Fruit fly (Drosophila melanogaster) whole organism, embryonic: ENCODE results near the gene CG7945.
A peak's percentile ranks its signal among the peaks of the same experiment; 100 is the strongest.

ENCODE experiments used
- Abd-B ChIP-seq: fragments of 200-800 bp; sonication (Bioruptor generic); optimal IDR thresholded peaks from 2 replicates; lab custom pipeline; 2018; ENCODE audit warnings: missing biosample characterization, mild to moderate bottlenecking, missing genetic modification characterization, moderate library complexity
- Adf1 ChIP-seq: fragments of 200-800 bp; sonication (Bioruptor generic); IDR thresholded peaks from 2 replicates; pipeline ENCODE4 v1.3.6; 2022; ENCODE audit warnings: missing biosample characterization, missing genetic modification characterization
- CG10274 ChIP-seq: fragments of 200-800 bp; sonication (Bioruptor generic); optimal IDR thresholded peaks from 3 replicates; lab custom pipeline; 2017; ENCODE audit warnings: missing biosample characterization, mild to moderate bottlenecking, missing genetic modification characterization
- CG10431 ChIP-seq: fragments of 200-800 bp; sonication (Bioruptor generic); optimal IDR thresholded peaks from 3 replicates; lab custom pipeline; 2018; ENCODE audit warnings: missing biosample characterization, mild to moderate bottlenecking, missing genetic modification characterization
- CG10979 ChIP-seq: fragments of 200-800 bp; sonication (Bioruptor generic); optimal IDR thresholded peaks from 2 replicates; lab custom pipeline; 2018; ENCODE audit warnings: missing biosample characterization, mild to moderate bottlenecking, missing genetic modification characterization, moderate library complexity
- CG11456 ChIP-seq: fragments of 200-800 bp; sonication (Bioruptor generic); IDR thresholded peaks from 3 replicates; pipeline ENCODE4 v1.3.6; 2022; ENCODE audit warnings: missing biosample characterization, missing genetic modification characterization
- CG14710 ChIP-seq: fragments of 200-800 bp; sonication (Bioruptor generic); optimal IDR thresholded peaks from 3 replicates; lab custom pipeline; 2019; ENCODE audit warnings: missing biosample characterization, mild to moderate bottlenecking, missing genetic modification characterization, moderate library complexity
- CG14860 ChIP-seq: fragments of 200-800 bp; sonication (Bioruptor generic); IDR thresholded peaks from 3 replicates; pipeline ENCODE4 v1.3.6; 2022; ENCODE audit warnings: missing biosample characterization, missing genetic modification characterization; ENCODE audit not compliant: partially characterized antibody
- CG14965 ChIP-seq: fragments of 200-800 bp; sonication (Bioruptor generic); optimal IDR thresholded peaks from 2 replicates; lab custom pipeline; 2016; ENCODE audit warnings: missing biosample characterization, missing genetic modification characterization, borderline replicate concordance
- CG1602 ChIP-seq: fragments of 200-800 bp; sonication (Bioruptor generic); optimal IDR thresholded peaks from 3 replicates; lab custom pipeline; 2016; ENCODE audit warnings: missing biosample characterization, missing genetic modification characterization
- CG17612 ChIP-seq: fragments of 200-800 bp; sonication (Bioruptor generic); IDR thresholded peaks from 2 replicates; pipeline ENCODE4 v1.3.6; 2022; ENCODE audit warnings: missing biosample characterization, missing genetic modification characterization
- CG1792 ChIP-seq: fragments of 200-800 bp; sonication (Bioruptor generic); optimal IDR thresholded peaks from 2 replicates; lab custom pipeline; 2016; ENCODE audit warnings: missing biosample characterization, missing genetic modification characterization
- CG30403 ChIP-seq: fragments of 200-800 bp; sonication (Bioruptor generic); optimal IDR thresholded peaks from 3 replicates; lab custom pipeline; 2016; ENCODE audit warnings: missing biosample characterization, missing genetic modification characterization
- CG30431 ChIP-seq: fragments of 200-800 bp; sonication (Bioruptor generic); optimal IDR thresholded peaks from 2 replicates; lab custom pipeline; 2017; ENCODE audit warnings: missing biosample characterization, missing genetic modification characterization
- CG3847 ChIP-seq: fragments of 200-800 bp; sonication (Bioruptor generic); IDR thresholded peaks from 2 replicates; pipeline ENCODE4 v1.3.6; 2022; ENCODE audit warnings: missing biosample characterization, missing genetic modification characterization
- CG5180 ChIP-seq: fragments of 200-800 bp; sonication (Bioruptor generic); optimal IDR thresholded peaks from 3 replicates; lab custom pipeline; 2017; ENCODE audit warnings: missing biosample characterization, missing genetic modification characterization, mild to moderate bottlenecking, moderate library complexity, missing genetic modification reagents
- CG5953 ChIP-seq: fragments of 200-800 bp; sonication (Bioruptor generic); IDR thresholded peaks from 2 replicates; pipeline ENCODE4 v1.3.6; 2022; ENCODE audit warnings: missing biosample characterization, missing genetic modification characterization
- CG7963 ChIP-seq: fragments of 200-800 bp; sonication (Bioruptor generic); IDR thresholded peaks from 3 replicates; pipeline ENCODE4 v1.3.6; 2022; ENCODE audit warnings: missing biosample characterization, missing genetic modification characterization; ENCODE audit not compliant: partially characterized antibody
- CG8089 ChIP-seq: fragments of 200-800 bp; sonication (Bioruptor generic); optimal IDR thresholded peaks from 3 replicates; lab custom pipeline; 2016; ENCODE audit warnings: missing biosample characterization, missing genetic modification characterization
- CrebB ChIP-seq: fragments of 200-800 bp; sonication (Bioruptor generic); optimal IDR thresholded peaks from 3 replicates; lab custom pipeline; 2018; ENCODE audit warnings: missing biosample characterization, mild to moderate bottlenecking, missing genetic modification characterization
- Dfd ChIP-seq, 2 experiments: fragments of >200 bp; optimal IDR thresholded peaks; 2 replicates each; lab custom pipeline; 2017; ENCODE audit warnings: missing biosample characterization in 2 of 2, missing genetic modification characterization in 2 of 2
- Fer3 ChIP-seq: fragments of 200-800 bp; sonication (Bioruptor generic); optimal IDR thresholded peaks from 2 replicates; lab custom pipeline; 2018; ENCODE audit warnings: missing biosample characterization, mild to moderate bottlenecking, missing genetic modification characterization, moderate library complexity
- HLH4C ChIP-seq: fragments of 200-800 bp; sonication (Bioruptor generic); IDR thresholded peaks from 3 replicates; pipeline ENCODE4 v1.3.6; 2022; ENCODE audit warnings: missing biosample characterization, missing genetic modification characterization; ENCODE audit not compliant: partially characterized antibody
- Hsf ChIP-seq: fragments of 200-800 bp; sonication (Bioruptor generic); optimal IDR thresholded peaks from 3 replicates; lab custom pipeline; 2016; ENCODE audit warnings: missing biosample characterization, missing genetic modification characterization
- Med ChIP-seq: fragments of 200-800 bp; sonication (Bioruptor generic); peaks from one replicate; lab custom pipeline; 2016; ENCODE audit warnings: missing biosample characterization, missing genetic modification characterization, mild to moderate bottlenecking, inconsistent platforms, moderate library complexity
- Oaz ChIP-seq: fragments of 200-800 bp; sonication (Bioruptor generic); IDR thresholded peaks from 2 replicates; pipeline ENCODE4 v1.3.6; 2022; ENCODE audit warnings: missing biosample characterization, missing genetic modification characterization
- Opbp ChIP-seq: fragments of 200-800 bp; sonication (Bioruptor generic); IDR thresholded peaks from 3 replicates; pipeline ENCODE4 v1.3.6; 2022; ENCODE audit warnings: missing biosample characterization, missing genetic modification characterization; ENCODE audit not compliant: partially characterized antibody
- Poxn ChIP-seq: fragments of 200-800 bp; sonication (Bioruptor generic); IDR thresholded peaks from 2 replicates; pipeline ENCODE4 v1.3.6; 2022; ENCODE audit warnings: missing biosample characterization, missing genetic modification characterization
- Usf ChIP-seq: fragments of 200-800 bp; sonication (Bioruptor generic); optimal IDR thresholded peaks from 2 replicates; lab custom pipeline; 2017; ENCODE audit warnings: missing genotype, missing biosample characterization, missing genetic modification characterization
- Xbp1 ChIP-seq: fragments of 200-800 bp; sonication (Bioruptor generic); optimal IDR thresholded peaks from 3 replicates; lab custom pipeline; 2016; ENCODE audit warnings: missing biosample characterization, mild to moderate bottlenecking, missing genetic modification characterization
- az2 ChIP-seq: fragments of 200-800 bp; sonication (Bioruptor generic); optimal IDR thresholded peaks from 3 replicates; lab custom pipeline; 2016; ENCODE audit warnings: missing biosample characterization, missing genetic modification characterization
- chif ChIP-seq, 2 experiments: fragments of 200-800 bp; sonication (Bioruptor generic); optimal IDR thresholded peaks; 3 replicates each; lab custom pipeline; 2016; ENCODE audit warnings: missing biosample characterization in 2 of 2, missing genetic modification characterization in 2 of 2
- ci ChIP-seq: fragments of 200-800 bp; sonication (Bioruptor generic); IDR thresholded peaks from 3 replicates; pipeline ENCODE4 v1.3.6; 2022; ENCODE audit warnings: missing biosample characterization, missing genetic modification characterization
- corto ChIP-seq: fragments of 200-800 bp; sonication (Bioruptor generic); optimal IDR thresholded peaks from 2 replicates; lab custom pipeline; 2016; ENCODE audit warnings: missing biosample characterization, mild to moderate bottlenecking, missing genetic modification characterization, moderate library complexity
- croc ChIP-seq: fragments of 200-800 bp; sonication (Bioruptor generic); conservative IDR thresholded peaks from 3 replicates; pipeline ENCODE4 v1.3.6; 2022; ENCODE audit warnings: missing biosample characterization, missing genetic modification characterization
- danr ChIP-seq: fragments of 200-800 bp; sonication (Bioruptor generic); IDR thresholded peaks from 2 replicates; pipeline ENCODE4 v1.3.6; 2022; ENCODE audit warnings: missing biosample characterization, missing genetic modification characterization
- gem ChIP-seq: fragments of 200-800 bp; sonication (Bioruptor generic); optimal IDR thresholded peaks from 2 replicates; lab custom pipeline; 2019; ENCODE audit warnings: missing biosample characterization, mild to moderate bottlenecking, missing genetic modification characterization, moderate library complexity
- gt ChIP-seq: fragments of 200-800 bp; sonication (Bioruptor generic); IDR thresholded peaks from 2 replicates; pipeline ENCODE4 v1.3.6; 2022; ENCODE audit warnings: missing biosample characterization, missing genetic modification characterization
- jumu ChIP-seq: fragments of 200-800 bp; sonication (Bioruptor generic); optimal IDR thresholded peaks from 3 replicates; lab custom pipeline; 2016; ENCODE audit warnings: missing biosample characterization, missing genetic modification characterization
- lbe ChIP-seq: fragments of 200-800 bp; sonication (Bioruptor generic); optimal IDR thresholded peaks from 2 replicates; lab custom pipeline; 2016; ENCODE audit warnings: missing biosample characterization, mild to moderate bottlenecking, missing genetic modification characterization
- lilli ChIP-seq: fragments of 200-800 bp; sonication (Bioruptor generic); optimal IDR thresholded peaks from 3 replicates; lab custom pipeline; 2016; ENCODE audit warnings: missing biosample characterization, missing genetic modification characterization
- pho ChIP-seq: fragments of 200-800 bp; sonication (Bioruptor generic); optimal IDR thresholded peaks from 2 replicates; lab custom pipeline; 2016; ENCODE audit warnings: missing biosample characterization, missing genetic modification characterization
- pum ChIP-seq: fragments of 200-800 bp; sonication (Bioruptor generic); optimal IDR thresholded peaks from 2 replicates; lab custom pipeline; 2016; ENCODE audit warnings: missing biosample characterization, missing genetic modification characterization
- row ChIP-seq: fragments of 200-800 bp; sonication (Bioruptor generic); IDR thresholded peaks from 3 replicates; pipeline ENCODE4 v1.3.6; 2022; ENCODE audit warnings: missing biosample characterization, missing genetic modification characterization
- salm ChIP-seq: fragments of 200-800 bp; sonication (Bioruptor generic); optimal IDR thresholded peaks from 2 replicates; lab custom pipeline; 2018; ENCODE audit warnings: missing biosample characterization, mild to moderate bottlenecking, missing genetic modification characterization
- slp2 ChIP-seq: fragments of 200-800 bp; sonication (Bioruptor generic); optimal IDR thresholded peaks from 2 replicates; lab custom pipeline; 2016; ENCODE audit warnings: missing biosample characterization, missing genetic modification characterization
- ssp ChIP-seq: fragments of 200-800 bp; sonication (Bioruptor generic); IDR thresholded peaks from 2 replicates; pipeline ENCODE4 v1.3.6; 2022; ENCODE audit warnings: missing biosample characterization, missing genetic modification characterization
- tup ChIP-seq: fragments of 200-800 bp; sonication (Bioruptor generic); optimal IDR thresholded peaks from 2 replicates; lab custom pipeline; 2016; ENCODE audit warnings: missing biosample characterization, mild to moderate bottlenecking, missing genetic modification characterization, moderate library complexity
- tx ChIP-seq: fragments of 200-800 bp; sonication (Bioruptor generic); optimal IDR thresholded peaks from 2 replicates; lab custom pipeline; 2016; ENCODE audit warnings: missing biosample characterization, missing genetic modification characterization

Gene CG7945

dm6 chr3L:15563058-15563850 is 39.3 kb upstream of the CG7945 start, which contains the start of the genes CG7739 and SCCRO (continued):
- no peak for TF ChIP-seq Poxn (GFP tag; lab: Robert Waterston, UW)
- TF ChIP-seq gt (GFP tag; lab: Robert Waterston, UW) = no peak
- TF ChIP-seq CG5180 (GFP tag; lab: Kevin White, UChicago) = no peak
- peak; percentile 71 for TF ChIP-seq Xbp1 (GFP tag; lab: Kevin White, UChicago)
- no peak; the same call in 1 of the 3 replicates for TF ChIP-seq CG11456 (GFP tag; lab: Robert Waterston, UW)
- no peak for TF ChIP-seq slp2
- peak; percentile 83 for TF ChIP-seq gem (tag; lab: Kevin White, UChicago)
- 0 out of 2 replicates have a peak, but pooled peaks have one; percentile 27 for TF ChIP-seq CG17612 (GFP tag; lab: Robert Waterston, UW)
- TF ChIP-seq Oaz = 0 out of 2 replicates have a peak, but pooled peaks have one; percentile 45
- TF ChIP-seq croc (GFP tag; lab: Robert Waterston, UW) = no peak
- no peak for TF ChIP-seq CG5953 (GFP tag; lab: Robert Waterston, UW)
- peak; percentile 77 for TF ChIP-seq Fer3
- TF ChIP-seq Opbp = 0 out of 3 replicates have a peak, but pooled peaks have one; percentile 61
- TF ChIP-seq Usf (GFP tag; lab: Kevin White, UChicago) = no peak
- TF ChIP-seq lilli = peak; percentile 46
- TF ChIP-seq CG3847 (GFP tag; lab: Robert Waterston, UW) = peak; percentile 53
- TF ChIP-seq CG10274 (GFP tag; lab: Kevin White, UChicago) = no peak
- TF ChIP-seq CG1792 (GFP tag; lab: Kevin White, UChicago) = no peak
- peak; percentile 56 for TF ChIP-seq CG1602
- no peak for TF ChIP-seq pum
- peak; percentile 32 for TF ChIP-seq jumu (GFP tag; lab: Kevin White, UChicago)
- peak; percentile 68 for TF ChIP-seq Abd-B
- TF ChIP-seq lbe (GFP tag; lab: Kevin White, UChicago) = no peak
- TF ChIP-seq CG8089 (GFP tag; lab: Kevin White, UChicago) = no peak
- peak; percentile 0 for TF ChIP-seq Hsf (GFP tag; lab: Kevin White, UChicago)
- peak; percentile 24 for TF ChIP-seq tup (GFP tag; lab: Kevin White, UChicago)
- TF ChIP-seq Adf1 = peak; percentile 47
- no peak for TF ChIP-seq chif (GFP tag; optimal IDR thresholded peaks at IDR 0.05; lab: Kevin White, UChicago)
- TF ChIP-seq CrebB (tag; lab: Kevin White, UChicago) = no peak
- TF ChIP-seq az2 (GFP tag; lab: Kevin White, UChicago) = peak; percentile 15
- TF ChIP-seq Dfd (GFP tag; optimal IDR thresholded peaks at IDR 0.05; lab: Kevin White, UChicago) = no peak
- peak; percentile 8; the same call in 1 of the 2 replicates for TF ChIP-seq danr (GFP tag; lab: Robert Waterston, UW)
- TF ChIP-seq salm (tag; lab: Kevin White, UChicago) = no peak
- TF ChIP-seq CG14710 (tag; lab: Kevin White, UChicago) = peak; percentile 74
- peak; percentile 36 for TF ChIP-seq corto
- TF ChIP-seq ssp = peak; percentile 83
- no peak for TF ChIP-seq CG30431 (GFP tag; lab: Kevin White, UChicago)
- no peak; the same call in 1 of the 3 replicates for TF ChIP-seq HLH4C (GFP tag; lab: Robert Waterston, UW)
- 0 out of 3 replicates have a peak, but pooled peaks have one; percentile 34 for TF ChIP-seq CG14860
- TF ChIP-seq CG30403 (GFP tag; lab: Kevin White, UChicago) = peak; percentile 71
- no peak for TF ChIP-seq tx (GFP tag; lab: Kevin White, UChicago)
- TF ChIP-seq CG10979 (tag; lab: Kevin White, UChicago) = peak; percentile 19
- peak; percentile 25 for TF ChIP-seq pho (GFP tag; lab: Kevin White, UChicago)
- TF ChIP-seq Med (GFP tag; lab: Kevin White, UChicago) = peak; percentile 92
- TF ChIP-seq CG14965 = no peak
- TF ChIP-seq CG7963 (GFP tag; lab: Robert Waterston, UW) = no peak
- peak; percentile 66 for TF ChIP-seq row
- TF ChIP-seq CG10431 (GFP tag; lab: Kevin White, UChicago) = no peak
- peak; percentile 66; the same call in 2 of the 3 replicates for TF ChIP-seq ci (GFP tag; lab: Robert Waterston, UW)
